Worm (Caenorhabditis elegans): ENCODE results near the gene C18B2.4.

DNA sequence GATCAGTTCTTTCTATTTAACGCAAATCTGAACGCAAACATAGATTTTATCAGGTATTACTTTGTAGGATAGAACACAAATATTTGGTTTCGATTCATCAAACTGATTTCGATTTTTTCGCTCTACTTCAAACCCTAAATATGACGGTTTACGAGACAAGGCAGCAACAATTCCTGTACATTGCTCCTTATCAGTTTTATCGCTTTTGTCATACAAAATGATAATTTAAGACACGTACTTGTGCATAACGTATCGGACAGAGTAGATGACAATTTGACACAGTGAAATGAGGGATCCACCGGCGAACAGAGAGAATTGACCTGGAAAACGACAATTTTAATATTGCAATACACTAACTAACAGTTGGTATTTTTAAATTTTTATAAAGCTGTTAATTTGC is 8.1 kb upstream of the C18B2.4 start:
- no peak for TF ChIP-seq unc-62 (GFP tag; optimal IDR thresholded peaks at IDR 0.05)
- no peak for TF ChIP-seq lin-32 (GFP tag; optimal IDR thresholded peaks at IDR 0.05)
- TF ChIP-seq nhr-28 (tag; optimal IDR thresholded peaks at IDR 0.05): no peak
- TF ChIP-seq mab-5 (tag; optimal IDR thresholded peaks at IDR 0.05): no peak
- TF ChIP-seq pha-4 (tag; optimal IDR thresholded peaks at IDR 0.05): no peak
- TF ChIP-seq mep-1 (tag; optimal IDR thresholded peaks at IDR 0.05): no peak
- TF ChIP-seq snpc-4 (tag; optimal IDR thresholded peaks at IDR 0.05): no peak

Measured in whole organism, mixed stage, embryonic.